Worm (Caenorhabditis elegans) whole organism, L4/young adult: ENCODE data around the gene W05H5.1.

Experiments used
- W03F9.2 ChIP-seq: fragments of 150-350 bp; optimal IDR thresholded peaks from 2 replicates; lab custom pipeline; 2014; ENCODE audit warnings: missing biosample characterization, missing genetic modification characterization
- him-1 ChIP-seq: sonication (generic microtip); optimal IDR thresholded peaks from 2 replicates; lab custom pipeline; 2016; ENCODE audit warnings: missing genotype, missing genetic modification reagents, missing genetic modification characterization, missing compliant biosample characterization

- TF ChIP-seq him-1 (tag; lab: Kevin White, UChicago) (no peak), W03F9.2 (tag; lab: Kevin White, UChicago) (no peak)
Measured at ce11 chrII:12410107-12410506, 34.5 kb downstream of the W05H5.1 start, which contains the start of gene F57G9.3.
